Worm (Caenorhabditis elegans): ENCODE results near the gene lnkn-1.

lnkn-1 gene

DNA sequence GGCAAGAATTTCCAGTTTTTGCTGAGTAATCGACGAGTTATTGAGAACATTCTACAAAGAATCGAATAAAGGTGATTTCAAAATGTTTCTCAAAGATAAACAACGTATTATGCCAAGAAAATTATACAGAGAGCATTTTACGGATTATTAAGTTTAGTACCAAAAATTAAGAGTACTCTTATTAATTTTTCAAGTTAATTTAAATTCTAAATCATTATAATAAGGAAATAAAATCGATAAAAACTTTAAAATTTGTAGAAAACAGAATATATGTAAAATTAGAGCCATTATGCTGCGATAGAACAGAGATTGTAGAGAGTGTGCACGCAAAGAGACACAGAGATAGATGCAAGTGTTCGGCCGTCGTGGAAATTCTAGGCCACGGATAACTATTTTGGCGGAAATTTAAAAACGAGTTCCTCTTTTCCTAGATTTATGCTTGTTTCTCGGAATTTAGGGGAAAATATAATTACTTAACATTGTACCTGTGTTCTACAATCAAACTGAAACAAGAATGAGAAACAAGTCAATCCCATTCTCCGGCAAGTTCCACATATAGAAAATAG, 39.5 kb upstream of the lnkn-1 start, which contains the start of gene F44E2.9:
Gene F44E2.9 (minus strand): TSS at position 51 of the 566 bp plus-strand sequence.
- TF ChIP-seq sptf-1 (tag; optimal IDR thresholded peaks at IDR 0.05): peak; percentile 41
- TF ChIP-seq hlh-1 (tag; optimal IDR thresholded peaks at IDR 0.05): peak; percentile 5
- TF ChIP-seq unc-39 (tag; optimal IDR thresholded peaks at IDR 0.05): no peak

DNA sequence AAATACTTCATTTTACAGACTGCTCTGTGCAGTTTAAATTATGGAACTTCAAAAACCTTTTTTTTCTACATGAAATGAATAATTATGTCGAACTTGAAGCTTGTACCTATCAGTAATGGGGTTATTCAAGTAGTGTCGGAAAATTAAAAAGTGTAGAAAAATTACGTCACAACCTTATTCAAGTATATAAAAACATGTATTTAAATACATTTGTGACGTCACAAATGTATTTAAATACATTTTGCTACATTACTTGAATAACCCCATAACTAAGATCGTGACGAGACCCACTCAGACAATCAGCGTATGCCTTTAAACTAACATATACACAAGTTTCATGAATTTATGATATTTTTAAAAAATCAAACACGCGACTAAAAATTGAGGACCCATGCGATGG, 39.0 kb upstream of the lnkn-1 start:
- TF ChIP-seq zip-8 (tag; optimal IDR thresholded peaks at IDR 0.05): peak; percentile 91

DNA sequence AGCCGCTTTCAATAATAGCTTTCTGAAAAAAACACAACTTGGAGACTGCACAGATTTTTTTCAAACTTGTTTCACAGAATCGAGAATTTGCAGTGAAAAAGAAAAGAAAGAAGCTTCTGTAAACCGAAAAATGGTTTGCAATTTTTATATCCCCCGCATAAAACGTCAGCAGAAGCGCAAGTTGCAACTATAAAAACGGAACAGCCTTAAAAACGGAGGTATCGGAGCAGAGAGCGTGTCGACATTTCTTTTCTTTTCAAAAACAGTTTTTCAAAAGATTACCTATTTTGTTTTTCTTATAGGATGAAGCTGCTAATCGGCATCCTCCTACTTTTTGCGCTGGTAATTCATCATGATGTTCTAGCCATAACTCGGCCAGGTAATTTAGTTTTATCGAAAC, 38.1 kb upstream of the lnkn-1 start, which contains the start of gene plg-1:
Gene plg-1 (plus strand): TSS at position 301 of the 400 bp plus-strand sequence.
- TF ChIP-seq zip-8 (tag; optimal IDR thresholded peaks at IDR 0.05) (no peak), lin-32 (GFP tag; optimal IDR thresholded peaks at IDR 0.05) (no peak), elt-3 (tag; optimal IDR thresholded peaks at IDR 0.05) (no peak), hlh-1 (tag; optimal IDR thresholded peaks at IDR 0.05) (no peak), ceh-83 (GFP tag; optimal IDR thresholded peaks at IDR 0.05) (no peak), unc-39 (tag; optimal IDR thresholded peaks at IDR 0.05) (no peak)

DNA sequence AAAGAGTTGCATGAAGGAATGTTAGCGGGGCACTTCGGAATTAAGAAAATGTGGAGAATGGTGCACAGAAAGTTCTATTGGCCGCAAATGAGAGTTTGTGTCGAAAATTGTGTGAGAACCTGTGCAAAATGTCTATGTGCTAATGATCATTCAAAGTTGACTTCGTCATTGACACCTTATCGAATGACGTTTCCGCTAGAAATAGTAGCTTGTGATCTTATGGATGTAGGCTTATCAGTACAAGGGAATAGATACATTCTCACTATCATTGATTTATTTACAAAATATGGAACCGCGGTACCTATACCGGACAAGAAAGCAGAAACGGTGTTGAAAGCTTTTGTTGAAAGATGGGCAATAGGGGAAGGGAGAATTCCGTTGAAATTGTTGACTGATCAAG, 31.5 kb upstream of the lnkn-1 start:
- no peak for TF ChIP-seq elt-3 (tag; optimal IDR thresholded peaks at IDR 0.05)
- TF ChIP-seq unc-39 (tag; optimal IDR thresholded peaks at IDR 0.05): no peak
- TF ChIP-seq snpc-4 (tag; optimal IDR thresholded peaks at IDR 0.05): no peak
- TF ChIP-seq nhr-76 (tag; optimal IDR thresholded peaks at IDR 0.05): no peak
- no peak for TF ChIP-seq ceh-83 (GFP tag; optimal IDR thresholded peaks at IDR 0.05)
- TF ChIP-seq drap-1 (GFP tag; optimal IDR thresholded peaks at IDR 0.05): no peak
- no peak for TF ChIP-seq tbx-8 (GFP tag; optimal IDR thresholded peaks at IDR 0.05)
- TF ChIP-seq M03D4.4 (tag; optimal IDR thresholded peaks at IDR 0.05): no peak
- TF ChIP-seq nhr-28 (tag; optimal IDR thresholded peaks at IDR 0.05): no peak
- no peak for TF ChIP-seq nhr-2 (tag; optimal IDR thresholded peaks at IDR 0.05)
- TF ChIP-seq flh-1 (GFP tag; optimal IDR thresholded peaks at IDR 0.05): no peak
- TF ChIP-seq lin-32 (GFP tag; optimal IDR thresholded peaks at IDR 0.05): no peak
- TF ChIP-seq sptf-1 (tag; optimal IDR thresholded peaks at IDR 0.05): no peak
- no peak for TF ChIP-seq bed-3 (GFP tag; optimal IDR thresholded peaks at IDR 0.05)

- peak; percentile 17 for TF ChIP-seq mls-2 (tag; optimal IDR thresholded peaks at IDR 0.05)
- TF ChIP-seq M03D4.4 (tag; optimal IDR thresholded peaks at IDR 0.05): peak; percentile 60
- TF ChIP-seq unc-62 (GFP tag; optimal IDR thresholded peaks at IDR 0.05): peak; percentile 60
- no peak for TF ChIP-seq elt-3 (tag; optimal IDR thresholded peaks at IDR 0.05)
- TF ChIP-seq nhr-76 (tag; optimal IDR thresholded peaks at IDR 0.05): no peak
- TF ChIP-seq drap-1 (GFP tag; optimal IDR thresholded peaks at IDR 0.05): peak; percentile 74
- no peak for TF ChIP-seq nhr-28 (tag; optimal IDR thresholded peaks at IDR 0.05)
- peak; percentile 38 for TF ChIP-seq cnd-1 (tag; optimal IDR thresholded peaks at IDR 0.05)
- TF ChIP-seq sptf-1 (tag; optimal IDR thresholded peaks at IDR 0.05): peak; percentile 57
- TF ChIP-seq bed-3 (GFP tag; optimal IDR thresholded peaks at IDR 0.05): no peak
- TF ChIP-seq nhr-237 (tag; optimal IDR thresholded peaks at IDR 0.05): no peak
- TF ChIP-seq elt-1 (tag; optimal IDR thresholded peaks at IDR 0.05; ENCODE audit: borderline replicate concordance, insufficient read depth): no peak
- TF ChIP-seq ham-2 (GFP tag; optimal IDR thresholded peaks at IDR 0.05): peak; percentile 50
- no peak for TF ChIP-seq flh-1 (GFP tag; optimal IDR thresholded peaks at IDR 0.05)
- TF ChIP-seq tbx-8 (GFP tag; optimal IDR thresholded peaks at IDR 0.05): no peak
- TF ChIP-seq sem-2 (GFP tag; optimal IDR thresholded peaks at IDR 0.05): no peak
- TF ChIP-seq hlh-1 (tag; optimal IDR thresholded peaks at IDR 0.05): peak; percentile 70
- no peak for TF ChIP-seq zip-8 (tag; optimal IDR thresholded peaks at IDR 0.05)
- no peak for TF ChIP-seq lin-32 (GFP tag; optimal IDR thresholded peaks at IDR 0.05)
- TF ChIP-seq pha-4 (tag; optimal IDR thresholded peaks at IDR 0.05): peak; percentile 8
- peak; percentile 84 for TF ChIP-seq unc-120 (tag; optimal IDR thresholded peaks at IDR 0.05; ENCODE audit: poor library complexity, severe bottlenecking)
- no peak for TF ChIP-seq ceh-83 (GFP tag; optimal IDR thresholded peaks at IDR 0.05)
- no peak for TF ChIP-seq mab-5 (tag; optimal IDR thresholded peaks at IDR 0.05)
- TF ChIP-seq snpc-4 (tag; optimal IDR thresholded peaks at IDR 0.05): no peak
- TF ChIP-seq lin-13 (tag; optimal IDR thresholded peaks at IDR 0.05): peak; percentile 39
Observed at ce11 chrIII:8865294-8865766, 24.7 kb upstream of the lnkn-1 start.

- TF ChIP-seq nhr-76 (tag; optimal IDR thresholded peaks at IDR 0.05): no peak
- TF ChIP-seq unc-120 (tag; optimal IDR thresholded peaks at IDR 0.05; ENCODE audit: poor library complexity, severe bottlenecking): no peak
- TF ChIP-seq unc-39 (tag; optimal IDR thresholded peaks at IDR 0.05): no peak
- no peak for TF ChIP-seq pha-4 (tag; optimal IDR thresholded peaks at IDR 0.05)
- no peak for TF ChIP-seq flh-1 (GFP tag; optimal IDR thresholded peaks at IDR 0.05)
- no peak for TF ChIP-seq nhr-237 (tag; optimal IDR thresholded peaks at IDR 0.05)
Observed at ce11 chrIII:8866038-8866437, 24.0 kb upstream of the lnkn-1 start.

Measured in whole organism, mixed stage, embryonic.